Worm (Caenorhabditis elegans): ENCODE measurements around the gene tap-1.
A peak's percentile ranks its signal among the peaks of the same experiment; 100 is the strongest.

tap-1 gene

ce11 chrX:14589051-14589736 lies at the start of gene tap-1, which contains the start of gene C44H4.4:
Gene tap-1 (plus strand): TSS chrX:14589624.
Gene C44H4.4 (minus strand): TSS chrX:14589101.
- TF ChIP-seq F23B12.7 (tag; optimal IDR thresholded peaks at IDR 0.05; ENCODE audit: insufficient read depth): peak; percentile 47
- TF ChIP-seq attf-5 (GFP tag; optimal IDR thresholded peaks at IDR 0.05): peak; percentile 38
- TF ChIP-seq mcd-1 (GFP tag; IDR thresholded peaks at IDR 0.05): peak; percentile 67
- TF ChIP-seq nhr-80 (tag; optimal IDR thresholded peaks at IDR 0.05): peak; percentile 89
- TF ChIP-seq ztf-6 (GFP tag; IDR thresholded peaks at IDR 0.05): no peak
- TF ChIP-seq madf-10 (tag; optimal IDR thresholded peaks at IDR 0.05): peak; percentile 10
- TF ChIP-seq him-1 (tag; optimal IDR thresholded peaks at IDR 0.05): no peak
- no peak for TF ChIP-seq nfya-1 (tag; optimal IDR thresholded peaks at IDR 0.05; ENCODE audit: borderline replicate concordance, insufficient read depth)
- no peak for TF ChIP-seq nhr-90 (tag; optimal IDR thresholded peaks at IDR 0.05)
- TF ChIP-seq athp-1 (tag; optimal IDR thresholded peaks at IDR 0.05): no peak
- peak in 1 of 2 experiments; percentile 46 for TF ChIP-seq let-607 (tag; optimal IDR thresholded peaks at IDR 0.05)
- TF ChIP-seq rec-8 (tag; optimal IDR thresholded peaks at IDR 0.05): no peak

DNA sequence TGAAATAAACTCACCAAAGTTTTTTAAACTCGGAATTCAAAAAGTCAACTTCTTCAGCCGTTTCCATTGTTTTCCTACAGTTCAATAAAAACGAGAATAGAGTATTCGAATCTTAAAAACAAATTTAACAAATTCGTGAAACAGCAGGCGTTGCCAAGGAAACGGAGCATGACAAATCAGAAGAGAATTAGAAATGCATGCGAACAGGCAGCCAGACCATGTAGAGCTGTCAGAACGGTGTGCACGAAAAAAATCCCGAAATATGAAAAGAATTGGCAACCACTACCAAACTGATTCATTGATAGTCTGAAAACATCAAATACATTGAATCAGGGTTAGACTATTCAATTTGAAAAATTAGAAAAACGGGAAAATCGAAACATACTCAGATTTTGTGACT lies 47.4 kb upstream of the tap-1 start, which contains the start of gene fbxa-81:
fbxa-81 (minus strand) TSS at position 101 of the 400 bp plus-strand sequence.
- TF ChIP-seq lin-35 (GFP tag; optimal IDR thresholded peaks at IDR 0.05): no peak
- no peak for TF ChIP-seq F33H1.4 (GFP tag; IDR thresholded peaks at IDR 0.05)
- TF ChIP-seq unc-62 (GFP tag; optimal IDR thresholded peaks at IDR 0.05): no peak
- TF ChIP-seq C17E4.6 (GFP tag; IDR thresholded peaks at IDR 0.05): no peak
- TF ChIP-seq zfh-2 (GFP tag; conservative IDR thresholded peaks at IDR 0.05): no peak
- no peak for TF ChIP-seq mcd-1 (GFP tag; IDR thresholded peaks at IDR 0.05)
- TF ChIP-seq efl-1 (GFP tag; optimal IDR thresholded peaks at IDR 0.05): no peak
- no peak for TF ChIP-seq ZK185.1 (tag; optimal IDR thresholded peaks at IDR 0.05; ENCODE audit: poor library complexity, severe bottlenecking)
- TF ChIP-seq Y53G8AR.9 (GFP tag; conservative IDR thresholded peaks at IDR 0.05): no peak
- TF ChIP-seq B0336.3 (GFP tag; IDR thresholded peaks at IDR 0.05): no peak
- no peak for TF ChIP-seq egl-18 (GFP tag; IDR thresholded peaks at IDR 0.05)
- no peak for TF ChIP-seq hmg-1.2 (GFP tag; IDR thresholded peaks at IDR 0.05)
- TF ChIP-seq nhr-27 (tag; optimal IDR thresholded peaks at IDR 0.05): no peak
- no peak for TF ChIP-seq nfya-2 (GFP tag; IDR thresholded peaks at IDR 0.05)

- TF ChIP-seq dpl-1 (GFP tag; optimal IDR thresholded peaks at IDR 0.05) (no peak), pha-4 (tag; optimal IDR thresholded peaks at IDR 0.05) (no peak), cebp-1 (GFP tag; IDR thresholded peaks at IDR 0.05) (no peak), cebp-1 (tag; optimal IDR thresholded peaks at IDR 0.05) (no peak), let-607 (tag; optimal IDR thresholded peaks at IDR 0.05) (no peak), zfh-2 (GFP tag; conservative IDR thresholded peaks at IDR 0.05) (no peak), F33H1.4 (GFP tag; IDR thresholded peaks at IDR 0.05) (no peak), nfya-2 (GFP tag; IDR thresholded peaks at IDR 0.05) (no peak), repo-1 (tag; optimal IDR thresholded peaks at IDR 0.05) (no peak), bed-1 (GFP tag; IDR thresholded peaks at IDR 0.05) (no peak)
Observed at ce11 chrX:14543224-14543623, 46.2 kb upstream of the tap-1 start, which contains the start of gene T24C2.3. Gene T24C2.3 (plus strand): TSS chrX:14543524.

- TF ChIP-seq tlf-1 (GFP tag; optimal IDR thresholded peaks at IDR 0.05) (no peak), chd-7 (tag; optimal IDR thresholded peaks at IDR 0.05) (no peak), nhr-120 (GFP tag; IDR thresholded peaks at IDR 0.05) (no peak), pha-4 (tag; optimal IDR thresholded peaks at IDR 0.05) (no peak), let-607 (tag; optimal IDR thresholded peaks at IDR 0.05) (no peak), ceh-27 (GFP tag; optimal IDR thresholded peaks at IDR 0.05) (no peak), B0035.1 (tag; optimal IDR thresholded peaks at IDR 0.05) (no peak), Y95B8A.8 (GFP tag; IDR thresholded peaks at IDR 0.05) (no peak), T07F8.4 (tag; optimal IDR thresholded peaks at IDR 0.05) (no peak), F57C9.4 (tag; optimal IDR thresholded peaks at IDR 0.05) (no peak), fkh-3 (tag; optimal IDR thresholded peaks at IDR 0.05) (no peak), hlh-26 (GFP tag; conservative IDR thresholded peaks at IDR 0.05) (no peak), egl-18 (GFP tag; IDR thresholded peaks at IDR 0.05) (no peak), F49E8.2 (tag; optimal IDR thresholded peaks at IDR 0.05; ENCODE audit: insufficient read depth) (no peak), attf-3 (GFP tag; conservative IDR thresholded peaks at IDR 0.05) (no peak)
Observed at ce11 chrX:14545543-14545942, 43.9 kb upstream of the tap-1 start, which contains the start of gene enri-2. Gene enri-2 (plus strand): TSS chrX:14545843.
